Fruit fly (Drosophila melanogaster): ENCODE data around the gene CG32815.

The CG32815 gene

DNA sequence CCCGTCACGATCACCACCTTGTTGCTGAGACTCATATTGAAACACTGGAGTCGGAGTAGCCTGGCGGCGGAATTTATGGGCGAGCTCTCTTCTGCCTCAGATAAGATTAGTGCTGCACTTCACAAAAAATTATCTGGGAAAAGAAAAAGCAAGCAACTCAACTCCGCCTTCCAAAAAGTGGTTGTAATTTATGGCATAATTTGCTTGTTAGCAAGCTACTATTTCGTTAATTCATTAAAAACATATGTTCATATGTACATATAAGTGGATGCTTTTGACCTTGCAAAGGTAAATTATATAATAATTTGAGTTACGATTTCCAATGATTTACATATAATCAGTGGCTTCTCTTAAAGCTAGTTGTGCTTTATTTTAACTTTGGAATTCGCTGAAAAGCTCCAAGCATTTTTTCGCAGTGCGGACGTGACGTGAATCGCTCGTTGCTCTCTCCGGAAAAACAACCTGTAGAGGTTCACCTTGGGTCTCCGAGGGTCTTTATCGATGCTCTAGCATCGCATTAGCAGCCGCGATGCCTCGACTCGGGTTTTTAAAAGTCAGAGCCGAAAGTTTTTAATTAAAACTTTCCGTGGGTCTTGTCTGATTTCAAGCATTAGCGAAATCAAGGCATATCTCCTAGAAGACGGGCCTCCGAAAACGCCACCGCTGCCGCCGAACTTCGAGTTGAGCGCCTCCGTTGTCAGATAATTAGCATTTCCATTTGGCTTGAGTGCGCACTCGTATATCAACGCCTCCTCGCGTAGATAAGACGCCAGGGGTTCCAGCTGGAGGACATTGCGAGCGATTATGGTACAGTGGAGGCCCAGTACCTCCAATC is 15.4 kb downstream of the CG32815 start, which contains the start of gene CG3699 (continued):
- TF ChIP-seq CG7357 (GFP tag; IDR thresholded peaks at IDR 0.05) (no peak), CG1529 (GFP tag; optimal IDR thresholded peaks at IDR 0.05) (no peak), NfI (GFP tag; optimal IDR thresholded peaks at IDR 0.05) (peak; percentile 31), lbe (GFP tag; optimal IDR thresholded peaks at IDR 0.05) (no peak), CG31388 (GFP tag; optimal IDR thresholded peaks at IDR 0.05) (no peak), row (GFP tag; IDR thresholded peaks at IDR 0.05) (peak; percentile 78), luna (GFP tag; optimal IDR thresholded peaks at IDR 0.05) (no peak), Doc3 (GFP tag; IDR thresholded peaks at IDR 0.05; ENCODE audit: partially characterized antibody) (no peak), CG1647 (GFP tag; optimal IDR thresholded peaks at IDR 0.05) (no peak), CG12391 (tag; optimal IDR thresholded peaks at IDR 0.05) (peak; percentile 27), hbn (GFP tag; IDR thresholded peaks at IDR 0.05; ENCODE audit: partially characterized antibody) (no peak), unpg (GFP tag; optimal IDR thresholded peaks at IDR 0.05) (peak; percentile 44), psq (GFP tag; optimal IDR thresholded peaks at IDR 0.05) (no peak), CG10274 (GFP tag; optimal IDR thresholded peaks at IDR 0.05) (peak; percentile 6), GATAe (GFP tag; conservative IDR thresholded peaks at IDR 0.05) (peak; percentile 54), CG10321 (GFP tag; IDR thresholded peaks at IDR 0.05) (no peak), CG13894 (tag; optimal IDR thresholded peaks at IDR 0.05) (peak; percentile 30), slbo (GFP tag; IDR thresholded peaks at IDR 0.05) (no peak; the same call in 1 of the 2 replicates), Jarid2 (GFP tag; optimal IDR thresholded peaks at IDR 0.05) (peak; percentile 27), scrt (GFP tag; optimal IDR thresholded peaks at IDR 0.05) (peak; percentile 23), org-1 (GFP tag; optimal IDR thresholded peaks at IDR 0.05) (peak; percentile 19), Hand (GFP tag; optimal IDR thresholded peaks at IDR 0.05) (peak; percentile 27), hkb (optimal IDR thresholded peaks at IDR 0.05) (no peak), hkb (GFP tag; IDR thresholded peaks at IDR 0.05) (no peak; the same call in 1 of the 2 replicates), CG4854 (GFP tag; optimal IDR thresholded peaks at IDR 0.05) (peak; percentile 2), Sry-δ (GFP tag; optimal IDR thresholded peaks at IDR 0.05) (no peak), schlank (tag; optimal IDR thresholded peaks at IDR 0.05) (no peak), CG4328 (GFP tag; optimal IDR thresholded peaks at IDR 0.05) (peak; percentile 16), dati (GFP tag; IDR thresholded peaks at IDR 0.05) (no peak), Ssrp (tag; optimal IDR thresholded peaks at IDR 0.05) (no peak), pnt (GFP tag; optimal IDR thresholded peaks at IDR 0.05) (peak; percentile 16), CG7839 (tag; optimal IDR thresholded peaks at IDR 0.05) (peak; percentile 70), Hr78 (GFP tag; optimal IDR thresholded peaks at IDR 0.05) (no peak), cg (GFP tag; optimal IDR thresholded peaks at IDR 0.05) (no peak), Nf-YB (GFP tag; optimal IDR thresholded peaks at IDR 0.05) (peak; percentile 11), CG30403 (GFP tag; optimal IDR thresholded peaks at IDR 0.05) (peak; percentile 58), dan (GFP tag; IDR thresholded peaks at IDR 0.05) (no peak), CG10147 (GFP tag; optimal IDR thresholded peaks at IDR 0.05) (peak; percentile 20), pzg (GFP tag; optimal IDR thresholded peaks at IDR 0.05) (no peak), Adf1 (GFP tag; IDR thresholded peaks at IDR 0.05) (peak; percentile 9; the same call in 1 of the 2 replicates), CG34422 (GFP tag; IDR thresholded peaks at IDR 0.05) (no peak), cato (GFP tag; optimal IDR thresholded peaks at IDR 0.05; ENCODE audit: borderline replicate concordance) (no peak), zf30C (GFP tag; optimal IDR thresholded peaks at IDR 0.05) (peak; percentile 41), HLH54F (GFP tag; optimal IDR thresholded peaks at IDR 0.05) (peak; percentile 15), lilli (GFP tag; optimal IDR thresholded peaks at IDR 0.05) (peak; percentile 66), CG14441 (GFP tag; IDR thresholded peaks at IDR 0.05) (0 out of 2 replicates have a peak, but pooled peaks have one; percentile 10), mam (GFP tag; optimal IDR thresholded peaks at IDR 0.05) (peak; percentile 35), CG5953 (GFP tag; IDR thresholded peaks at IDR 0.05) (no peak), sd (tag; optimal IDR thresholded peaks at IDR 0.05) (peak; percentile 73)
